Worm (Caenorhabditis elegans): ENCODE measurements around the gene F34D10.4.

DNA sequence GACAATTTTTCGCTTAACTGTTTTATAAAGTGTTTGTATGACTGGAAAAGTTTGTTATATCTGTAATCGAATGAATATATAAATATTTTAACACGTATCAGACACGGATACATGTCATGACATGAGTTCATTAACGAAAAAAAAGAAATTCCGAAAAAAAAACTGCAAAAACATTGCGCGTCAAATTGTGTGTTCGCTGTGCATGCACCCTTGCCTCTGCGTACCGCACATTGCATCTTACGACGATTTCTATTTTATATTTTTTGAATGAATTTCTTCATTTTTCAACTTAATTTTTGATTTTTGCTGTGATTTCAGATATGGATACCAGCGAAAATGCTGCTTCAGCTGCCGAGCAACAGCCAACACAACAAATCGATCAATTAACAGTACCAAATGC, 31.4 kb upstream of the F34D10.4 start, which contains the start of gene wdr-5.1:
- TF ChIP-seq elt-3 (tag; optimal IDR thresholded peaks at IDR 0.05) (no peak), mdl-1 (tag; optimal IDR thresholded peaks at IDR 0.05) (no peak), nhr-23 (tag; optimal IDR thresholded peaks at IDR 0.05) (peak; percentile 52), zag-1 (tag; optimal IDR thresholded peaks at IDR 0.05) (no peak), snpc-4 (tag; optimal IDR thresholded peaks at IDR 0.05) (no peak), unc-62 (GFP tag; optimal IDR thresholded peaks at IDR 0.05) (no peak), skn-1 (tag; optimal IDR thresholded peaks at IDR 0.05) (no peak), elt-1 (tag; optimal IDR thresholded peaks at IDR 0.05) (no peak), jun-1 (tag; optimal IDR thresholded peaks at IDR 0.05) (no peak), eor-1 (tag; optimal IDR thresholded peaks at IDR 0.05) (no peak), fkh-10 (GFP tag; optimal IDR thresholded peaks at IDR 0.05) (no peak), ztf-4 (tag; optimal IDR thresholded peaks at IDR 0.05) (no peak), R02D3.7 (tag; optimal IDR thresholded peaks at IDR 0.05) (no peak), ama-1 (optimal IDR thresholded peaks at IDR 0.05) (peak; percentile 64)

All from whole organism, L3 larva.